Fruit fly (Drosophila melanogaster) whole organism, prepupa: ENCODE results near the gene psd.
A peak's percentile ranks its signal among the peaks of the same experiment; 100 is the strongest.

Source experiments
- CG11294 ChIP-seq: fragments of 200-800 bp; sonication (Bioruptor generic); IDR thresholded peaks from 2 replicates; pipeline ENCODE4 v1.3.6; 2022; ENCODE audit warnings: missing biosample characterization, missing genetic modification characterization
- CG1621 ChIP-seq: fragments of 200-800 bp; sonication (Bioruptor generic); optimal IDR thresholded peaks from 3 replicates; lab custom pipeline; 2018; ENCODE audit warnings: missing biosample characterization, mild to moderate bottlenecking, missing genetic modification characterization
- CG16779 ChIP-seq: fragments of 200-800 bp; sonication (Bioruptor generic); optimal IDR thresholded peaks from 3 replicates; lab custom pipeline; 2017; ENCODE audit warnings: missing biosample characterization, mild to moderate bottlenecking, missing genetic modification characterization
- CG31627 ChIP-seq: fragments of 200-800 bp; sonication (Bioruptor generic); optimal IDR thresholded peaks from 3 replicates; lab custom pipeline; 2016; ENCODE audit warnings: missing biosample characterization, missing genetic modification characterization
- Ets21C ChIP-seq: fragments of 200-800 bp; sonication (Bioruptor generic); optimal IDR thresholded peaks from 3 replicates; lab custom pipeline; 2016; ENCODE audit warnings: missing biosample characterization, missing genetic modification characterization
- esn ChIP-seq: fragments of 200-800 bp; sonication (Bioruptor generic); optimal IDR thresholded peaks from 2 replicates; lab custom pipeline; 2016; ENCODE audit warnings: missing biosample characterization, mild to moderate bottlenecking, missing genetic modification characterization, moderate library complexity
- svp ChIP-seq: fragments of 200-800 bp; sonication (Bioruptor generic); peaks from one replicate; lab custom pipeline; 2016; ENCODE audit warnings: missing biosample characterization, missing genetic modification characterization

DNA sequence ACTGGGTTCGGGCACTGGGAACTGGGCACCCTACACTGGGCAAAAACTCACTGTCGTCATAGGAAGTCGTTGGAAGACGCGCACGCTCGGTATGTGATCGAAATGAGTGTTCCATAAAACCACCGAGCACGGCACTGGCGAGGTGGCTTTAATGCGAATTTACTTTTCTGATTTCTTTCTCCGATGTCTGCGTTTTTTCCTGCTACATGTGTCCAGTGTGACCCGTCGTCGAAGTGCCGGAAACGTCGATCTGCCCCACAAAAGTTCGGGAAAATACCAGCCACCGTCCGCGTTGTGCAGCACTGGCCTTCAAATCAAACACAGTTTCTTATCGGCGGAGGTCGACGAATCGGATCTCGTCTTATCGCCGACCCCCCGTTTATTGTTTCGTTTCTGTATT is 34.5 kb upstream of the psd start, which contains the start of gene Kdm5:
- TF ChIP-seq CG11294 (GFP tag; lab: Robert Waterston, UW) (no peak), esn (peak; percentile 23), CG16779 (tag; lab: Kevin White, UChicago) (no peak), svp (peak; percentile 96), Ets21C (no peak), CG1621 (tag; lab: Kevin White, UChicago) (no peak), CG31627 (no peak)
